Worm (Caenorhabditis elegans) whole organism, L1 larva: Measurements from ENCODE around the gene mog-1.

Source experiments
- C04F5.9 ChIP-seq: sonication (generic microtip); optimal IDR thresholded peaks from 2 replicates; lab custom pipeline; 2016; ENCODE audit warnings: missing genetic modification characterization, missing compliant biosample characterization
- C34B4.2 ChIP-seq: sonication (generic microtip); optimal IDR thresholded peaks from 2 replicates; lab custom pipeline; 2017; ENCODE audit warnings: mild to moderate bottlenecking, missing genetic modification characterization, missing compliant biosample characterization
- Y116A8C.19 ChIP-seq: sonication (generic microtip); optimal IDR thresholded peaks from 2 replicates; lab custom pipeline; 2016; ENCODE audit warnings: missing compliant biosample characterization, missing genetic modification characterization, borderline replicate concordance
- aha-1 ChIP-seq: fragments of 150-350 bp; optimal IDR thresholded peaks from 2 replicates; lab custom pipeline; 2014; ENCODE audit warnings: missing biosample characterization, missing genetic modification characterization
- alr-1 ChIP-seq: fragments of 200-800 bp; sonication (Bioruptor generic); optimal IDR thresholded peaks from 2 replicates; lab custom pipeline; 2018; ENCODE audit warnings: borderline replicate concordance, mild to moderate bottlenecking, missing genetic modification characterization, missing compliant biosample characterization
- aly-2 ChIP-seq: fragments of 150-350 bp; optimal IDR thresholded peaks from 2 replicates; lab custom pipeline; 2014; ENCODE audit warnings: missing biosample characterization, missing genetic modification characterization
- ama-1 ChIP-seq: fragments of 150-350 bp; optimal IDR thresholded peaks from 2 replicates; lab custom pipeline; 2014
- ceh-82 ChIP-seq, 3 experiments: fragments of 150-350 bp in 1 of 3; sonication (generic microtip) in 2 of 3; optimal IDR thresholded peaks; 2 replicates each; lab custom pipeline; 2014 to 2017; ENCODE audit warnings: missing biosample characterization in 3 of 3, missing genetic modification characterization in 3 of 3
- ceh-88 ChIP-seq: fragments of 200-800 bp; sonication (Bioruptor generic); IDR thresholded peaks from 2 replicates; pipeline ENCODE4 v1.3.6; 2022; ENCODE audit warnings: missing genetic modification characterization, missing compliant biosample characterization
- dpl-1 ChIP-seq, 3 experiments: fragments of 150-350 bp in 2 of 3; sonication (generic microtip) in 1 of 3; optimal IDR thresholded peaks; 2 replicates each; lab custom pipeline; 2014 to 2017; ENCODE audit warnings: missing biosample characterization in 3 of 3, missing genetic modification characterization in 3 of 3, missing genetic modification reagents in 3 of 3
- efl-1 ChIP-seq, 4 experiments: fragments of 150-350 bp; optimal IDR thresholded peaks in 3 of 4; peaks in 1 of 4; 1 replicate in 1 of 4; 2 replicates in 3 of 4; lab custom pipeline; 2014; ENCODE audit warnings: missing biosample characterization in 2 of 4, missing genetic modification characterization in 2 of 4, missing genetic modification reagents in 2 of 4
- efl-3 ChIP-seq: fragments of 200-800 bp; sonication (Bioruptor generic); optimal IDR thresholded peaks from 2 replicates; lab custom pipeline; 2018; ENCODE audit warnings: mild to moderate bottlenecking, missing genetic modification characterization, missing compliant biosample characterization
- elt-3 ChIP-seq, 6 experiments: fragments of 150-350 bp in 1 of 6; sonication (generic microtip); optimal IDR thresholded peaks; 2 replicates each; lab custom pipeline; 2017 to 2018; ENCODE audit warnings: missing biosample characterization in 6 of 6, missing genetic modification characterization in 6 of 6, inconsistent platforms in 1 of 6
- fkh-4 ChIP-seq: sonication (generic microtip); optimal IDR thresholded peaks from 2 replicates; lab custom pipeline; 2016; ENCODE audit warnings: missing compliant biosample characterization, missing genetic modification characterization, borderline replicate concordance
- fkh-8 ChIP-seq: sonication (generic microtip); optimal IDR thresholded peaks from 2 replicates; lab custom pipeline; 2016; ENCODE audit warnings: mild to moderate bottlenecking, missing genetic modification characterization, missing compliant biosample characterization
- fos-1 ChIP-seq: fragments of 150-350 bp; optimal IDR thresholded peaks from 2 replicates; lab custom pipeline; 2014; ENCODE audit warnings: missing biosample characterization, missing genetic modification characterization
- hlh-17 ChIP-seq: fragments of 200-800 bp; sonication (Bioruptor generic); optimal IDR thresholded peaks from 2 replicates; lab custom pipeline; 2018; ENCODE audit warnings: missing genetic modification characterization, mild to moderate bottlenecking, missing compliant biosample characterization, moderate library complexity, borderline replicate concordance
- hlh-4 ChIP-seq: sonication (generic microtip); optimal IDR thresholded peaks from 2 replicates; lab custom pipeline; 2016; ENCODE audit warnings: mild to moderate bottlenecking, missing genetic modification characterization, missing compliant biosample characterization
- hpl-2 ChIP-seq: fragments of 150-350 bp; optimal IDR thresholded peaks from 2 replicates; lab custom pipeline; 2014; ENCODE audit warnings: missing biosample characterization, missing genetic modification reagents, missing genetic modification characterization
- irx-1 ChIP-seq: sonication (generic microtip); optimal IDR thresholded peaks from 2 replicates; lab custom pipeline; 2016; ENCODE audit warnings: missing genetic modification characterization, missing compliant biosample characterization
- isw-1 ChIP-seq: fragments of 200-800 bp; sonication (Bioruptor generic); IDR thresholded peaks from 2 replicates; pipeline ENCODE4 v1.3.6; 2022; ENCODE audit warnings: missing genetic modification characterization, missing compliant biosample characterization
- jun-1 ChIP-seq: fragments of 150-350 bp; optimal IDR thresholded peaks from 2 replicates; lab custom pipeline; 2014; ENCODE audit warnings: missing biosample characterization, missing genetic modification reagents, missing genetic modification characterization
- lin-13 ChIP-seq: fragments of 150-350 bp; optimal IDR thresholded peaks from 2 replicates; lab custom pipeline; 2014; ENCODE audit warnings: missing biosample characterization, missing genetic modification reagents, missing genetic modification characterization
- lin-14 ChIP-seq: fragments of 200-800 bp; sonication (Bioruptor generic); optimal IDR thresholded peaks from 2 replicates; lab custom pipeline; 2018; ENCODE audit warnings: mild to moderate bottlenecking, missing genetic modification characterization, moderate library complexity, missing compliant biosample characterization
- lin-15B ChIP-seq: fragments of 150-350 bp; sonication (generic microtip); optimal IDR thresholded peaks from 3 replicates; lab custom pipeline; 2014; ENCODE audit warnings: missing biosample characterization, missing genetic modification characterization
- lin-35 ChIP-seq, 2 experiments: fragments of 150-350 bp; optimal IDR thresholded peaks; 2 replicates each; lab custom pipeline; 2014; ENCODE audit warnings: missing biosample characterization in 2 of 2, missing genetic modification characterization in 2 of 2, missing genetic modification reagents in 2 of 2
- lin-39 ChIP-seq: fragments of 150-350 bp; optimal IDR thresholded peaks from 2 replicates; lab custom pipeline; 2014; ENCODE audit warnings: missing biosample characterization, missing genetic modification reagents, missing genetic modification characterization
- lir-3 ChIP-seq: sonication (generic microtip); optimal IDR thresholded peaks from 2 replicates; lab custom pipeline; 2016; ENCODE audit warnings: mild to moderate bottlenecking, missing genetic modification characterization, moderate library complexity, missing compliant biosample characterization; ENCODE audit not compliant: poor library complexity
- lsy-2 ChIP-seq, 2 experiments: fragments of 150-350 bp; optimal IDR thresholded peaks; 2 replicates each; lab custom pipeline; 2014; ENCODE audit warnings: missing biosample characterization in 2 of 2, missing genetic modification characterization in 2 of 2
- nhr-11 ChIP-seq: fragments of 150-350 bp; optimal IDR thresholded peaks from 2 replicates; lab custom pipeline; 2014; ENCODE audit warnings: missing biosample characterization, missing genetic modification characterization
- nhr-12 ChIP-seq: sonication (generic microtip); optimal IDR thresholded peaks from 2 replicates; lab custom pipeline; 2017; ENCODE audit warnings: missing biosample characterization, missing genetic modification characterization
- nhr-19 ChIP-seq: fragments of 200-800 bp; sonication (Bioruptor generic); conservative IDR thresholded peaks from 2 replicates; pipeline ENCODE4 v1.3.6; 2022; ENCODE audit warnings: missing genetic modification characterization, missing compliant biosample characterization
- nhr-28 ChIP-seq: fragments of 150-350 bp; optimal IDR thresholded peaks from 2 replicates; lab custom pipeline; 2014; ENCODE audit warnings: missing biosample characterization, missing genetic modification characterization
- nhr-47 ChIP-seq: sonication (generic microtip); optimal IDR thresholded peaks from 2 replicates; lab custom pipeline; 2016; ENCODE audit warnings: mild to moderate bottlenecking, missing genetic modification characterization, moderate library complexity, missing compliant biosample characterization
- nhr-76 ChIP-seq: sonication (generic microtip); optimal IDR thresholded peaks from 2 replicates; lab custom pipeline; 2017; ENCODE audit warnings: missing biosample characterization, missing genetic modification characterization
- nhr-84 ChIP-seq: sonication (generic microtip); optimal IDR thresholded peaks from 2 replicates; lab custom pipeline; 2017; ENCODE audit warnings: missing biosample characterization, missing genetic modification characterization
- nhr-85 ChIP-seq: sonication (generic microtip); peaks from one replicate; lab custom pipeline; 2016; ENCODE audit warnings: missing genetic modification characterization, inconsistent platforms, missing compliant biosample characterization
- pax-3 ChIP-seq: fragments of 200-800 bp; sonication (Bioruptor generic); optimal IDR thresholded peaks from 2 replicates; lab custom pipeline; 2018; ENCODE audit warnings: mild to moderate bottlenecking, missing genetic modification characterization, moderate library complexity, missing compliant biosample characterization
- pqm-1 ChIP-seq: sonication (generic microtip); optimal IDR thresholded peaks from 3 replicates; lab custom pipeline; 2017; ENCODE audit warnings: missing biosample characterization, missing genetic modification characterization
- rnt-1 ChIP-seq: sonication (generic microtip); optimal IDR thresholded peaks from 2 replicates; lab custom pipeline; 2016; ENCODE audit warnings: mild to moderate bottlenecking, missing genetic modification characterization, moderate library complexity, missing compliant biosample characterization
- skn-1 ChIP-seq: fragments of 150-350 bp; optimal IDR thresholded peaks from 2 replicates; lab custom pipeline; 2014; ENCODE audit warnings: missing biosample characterization, missing genetic modification characterization
- snpc-4 ChIP-seq: fragments of 150-350 bp; optimal IDR thresholded peaks from 2 replicates; lab custom pipeline; 2014; ENCODE audit warnings: missing biosample characterization, missing genetic modification characterization
- snu-23 ChIP-seq: sonication (generic microtip); optimal IDR thresholded peaks from 2 replicates; lab custom pipeline; 2016; ENCODE audit warnings: missing genetic modification characterization, missing compliant biosample characterization
- sptf-1 ChIP-seq: fragments of 150-350 bp; optimal IDR thresholded peaks from 2 replicates; lab custom pipeline; 2014; ENCODE audit warnings: missing biosample characterization, missing genetic modification characterization
- sup-37 ChIP-seq: fragments of 200-800 bp; sonication (Bioruptor generic); optimal IDR thresholded peaks from 2 replicates; lab custom pipeline; 2018; ENCODE audit warnings: mild to moderate bottlenecking, missing genetic modification characterization, missing compliant biosample characterization
- swsn-7 ChIP-seq: sonication (generic microtip); optimal IDR thresholded peaks from 2 replicates; lab custom pipeline; 2016; ENCODE audit warnings: missing genetic modification characterization, missing compliant biosample characterization
- tlp-1 ChIP-seq: fragments of 150-350 bp; optimal IDR thresholded peaks from 2 replicates; lab custom pipeline; 2014; ENCODE audit warnings: missing biosample characterization, missing genetic modification characterization
- unc-130 ChIP-seq: fragments of 150-350 bp; optimal IDR thresholded peaks from 2 replicates; lab custom pipeline; 2017; ENCODE audit warnings: missing biosample characterization, missing genetic modification characterization, inconsistent platforms
- unc-30 ChIP-seq: sonication (generic microtip); optimal IDR thresholded peaks from 2 replicates; lab custom pipeline; 2017; ENCODE audit warnings: missing biosample characterization, missing genetic modification characterization
- unc-98 ChIP-seq: fragments of 200-800 bp; sonication (Bioruptor generic); IDR thresholded peaks from 2 replicates; pipeline ENCODE4 v1.3.6; 2022; ENCODE audit warnings: missing genetic modification characterization, missing compliant biosample characterization
- xbp-1 ChIP-seq: sonication (generic microtip); optimal IDR thresholded peaks from 2 replicates; lab custom pipeline; 2016; ENCODE audit warnings: missing genetic modification characterization, missing compliant biosample characterization
- zip-4 ChIP-seq: fragments of 200-800 bp; sonication (Bioruptor generic); optimal IDR thresholded peaks from 2 replicates; lab custom pipeline; 2018; ENCODE audit warnings: mild to moderate bottlenecking, missing genetic modification characterization, moderate library complexity, missing compliant biosample characterization
- ztf-11 ChIP-seq, 2 experiments: sonication (generic microtip); optimal IDR thresholded peaks; 2 replicates each; lab custom pipeline; 2016 to 2017; ENCODE audit warnings: missing genetic modification characterization in 2 of 2, missing biosample characterization in 1 of 2, missing compliant biosample characterization in 1 of 2
- ztf-4 ChIP-seq: fragments of 150-350 bp; optimal IDR thresholded peaks from 2 replicates; lab custom pipeline; 2014; ENCODE audit warnings: missing biosample characterization, missing genetic modification characterization

The mog-1 gene

ce11 chrIII:9956123-9956522 lies at the start of gene mog-1:
TSS of gene mog-1 (minus strand) at chrIII:9956215.
- TF ChIP-seq hlh-17 (no peak), nhr-19 (GFP tag; lab: Robert Waterston, UW) (no peak), fos-1 (tag; lab: Kevin White, UChicago) (no peak), dpl-1 (GFP tag; optimal IDR thresholded peaks at IDR 0.05; lab: Kevin White, UChicago) (peak in 1 of 3 experiments; percentile 50), isw-1 (GFP tag; lab: Robert Waterston, UW) (no peak), unc-98 (no peak), ztf-11 (tag; optimal IDR thresholded peaks at IDR 0.05; lab: Kevin White, UChicago) (no peak), fkh-8 (no peak), alr-1 (no peak), elt-3 (tag; optimal IDR thresholded peaks at IDR 0.05; lab: Kevin White, UChicago) (no peak), nhr-11 (tag; lab: Kevin White, UChicago) (no peak), aly-2 (tag; lab: Kevin White, UChicago) (no peak), unc-130 (tag; lab: Kevin White, UChicago) (no peak), unc-30 (tag; lab: Kevin White, UChicago) (no peak), skn-1 (tag; lab: Kevin White, UChicago) (peak; percentile 18), efl-3 (no peak), lin-39 (tag; lab: Kevin White, UChicago) (no peak), aha-1 (tag; lab: Kevin White, UChicago) (no peak), rnt-1 (tag; lab: Kevin White, UChicago) (no peak), nhr-12 (tag; lab: Kevin White, UChicago) (no peak), sptf-1 (tag; lab: Kevin White, UChicago) (no peak), fkh-4 (no peak), swsn-7 (tag; lab: Kevin White, UChicago) (no peak), zip-4 (GFP tag; lab: Kevin White, UChicago) (no peak), Y116A8C.19 (tag; lab: Kevin White, UChicago) (no peak), C34B4.2 (tag; lab: Kevin White, UChicago) (no peak), snpc-4 (no peak), ama-1 (no peak), sup-37 (no peak), irx-1 (tag; lab: Kevin White, UChicago) (no peak), pax-3 (tag; lab: Kevin White, UChicago) (no peak), lin-35 (GFP tag; optimal IDR thresholded peaks at IDR 0.05; lab: Kevin White, UChicago) (peak in 1 of 2 experiments; percentile 16), nhr-85 (tag; lab: Kevin White, UChicago) (no peak), pqm-1 (tag; lab: Kevin White, UChicago) (no peak), jun-1 (no peak), xbp-1 (tag; lab: Kevin White, UChicago) (no peak), nhr-47 (tag; lab: Kevin White, UChicago) (no peak), hlh-4 (no peak), ceh-82 (tag; optimal IDR thresholded peaks at IDR 0.05; lab: Kevin White, UChicago) (no peak), C04F5.9 (no peak), nhr-84 (tag; lab: Kevin White, UChicago) (no peak), nhr-76 (tag; lab: Kevin White, UChicago) (no peak), lin-14 (GFP tag; lab: Kevin White, UChicago) (peak; percentile 30), nhr-28 (tag; lab: Kevin White, UChicago) (no peak), lin-15B (tag; lab: Kevin White, UChicago) (no peak), efl-1 (optimal IDR thresholded peaks at IDR 0.05; lab: Kevin White, UChicago) (peak; percentile 7 to 19), efl-1 (GFP tag; optimal IDR thresholded peaks at IDR 0.05 in 1 of 2; lab: Kevin White, UChicago) (peak; percentile 43 to 51), snu-23 (GFP tag; lab: Kevin White, UChicago) (peak; percentile 17), lsy-2 (tag; optimal IDR thresholded peaks at IDR 0.05; lab: Kevin White, UChicago) (peak in 1 of 2 experiments; percentile 64), ztf-4 (tag; lab: Kevin White, UChicago) (no peak), tlp-1 (tag; lab: Kevin White, UChicago) (no peak), lin-13 (GFP tag; lab: Kevin White, UChicago) (no peak), hpl-2 (GFP tag; lab: Kevin White, UChicago) (no peak), ceh-88 (no peak), lir-3 (no peak)
